Worm (Caenorhabditis elegans) whole organism, L4 larva: ENCODE data around the gene Y46H3D.1.

Experiments used
- D1046.2 ChIP-seq: fragments of 200-800 bp; sonication (Bioruptor generic); IDR thresholded peaks from 2 replicates; pipeline ENCODE4 v1.3.6; 2022; ENCODE audit warnings: missing genetic modification characterization, missing compliant biosample characterization
- F10B5.3 ChIP-seq: sonication (generic microtip); optimal IDR thresholded peaks from 2 replicates; lab custom pipeline; 2016; ENCODE audit warnings: mild to moderate bottlenecking, missing genetic modification characterization, missing compliant biosample characterization
- F37D6.2 ChIP-seq: sonication (generic microtip); optimal IDR thresholded peaks from 2 replicates; lab custom pipeline; 2016; ENCODE audit warnings: mild to moderate bottlenecking, missing genetic modification characterization, missing compliant biosample characterization
- R02D3.7 ChIP-seq: fragments of 150-350 bp; sonication (generic microtip); optimal IDR thresholded peaks from 3 replicates; lab custom pipeline; 2014; ENCODE audit warnings: missing biosample characterization, missing genetic modification characterization
- T20F7.1 ChIP-seq: fragments of 200-800 bp; sonication (Bioruptor generic); optimal IDR thresholded peaks from 2 replicates; lab custom pipeline; 2018; ENCODE audit warnings: mild to moderate bottlenecking, missing genetic modification characterization, missing compliant biosample characterization
- Y105C5A.15 ChIP-seq: fragments of 200-800 bp; sonication (Bioruptor generic); IDR thresholded peaks from 2 replicates; pipeline ENCODE4 v1.3.6; 2022; ENCODE audit warnings: missing genetic modification characterization, missing compliant biosample characterization
- Y5F2A.4 ChIP-seq: fragments of 200-800 bp; sonication (Bioruptor generic); optimal IDR thresholded peaks from 2 replicates; lab custom pipeline; 2018; ENCODE audit warnings: mild to moderate bottlenecking, missing genetic modification characterization, missing compliant biosample characterization
- aha-1 ChIP-seq: fragments of 150-350 bp; peaks from one replicate; lab custom pipeline; 2014; ENCODE audit warnings: missing biosample characterization, missing genetic modification characterization
- arid-1 ChIP-seq: fragments of 200-800 bp; sonication (Bioruptor generic); conservative IDR thresholded peaks from 2 replicates; pipeline ENCODE4 v1.3.6; 2022; ENCODE audit warnings: missing genetic modification reagents, missing genetic modification characterization, missing compliant biosample characterization
- ceh-20 ChIP-seq: fragments of 200-800 bp; sonication (Bioruptor generic); IDR thresholded peaks from 2 replicates; pipeline ENCODE4 v1.3.6; 2022; ENCODE audit warnings: missing genetic modification reagents, missing genetic modification characterization, missing compliant biosample characterization
- ces-1 ChIP-seq: fragments of 150-350 bp; sonication (generic microtip); optimal IDR thresholded peaks from 4 replicates; lab custom pipeline; 2014; ENCODE audit warnings: missing biosample characterization, missing genetic modification reagents, missing genetic modification characterization
- daf-16 ChIP-seq, 3 experiments: sonication (generic microtip); optimal IDR thresholded peaks; 2 replicates each; lab custom pipeline; 2016 to 2017; ENCODE audit warnings: missing genetic modification characterization in 3 of 3, missing genetic modification reagents in 3 of 3, mild to moderate bottlenecking in 2 of 3, missing compliant biosample characterization in 2 of 3, missing biosample characterization in 1 of 3, moderate library complexity in 1 of 3
- dmd-6 ChIP-seq: fragments of 200-800 bp; sonication (Bioruptor generic); IDR thresholded peaks from 2 replicates; pipeline ENCODE4 v1.3.6; 2022; ENCODE audit warnings: missing genetic modification reagents, missing genetic modification characterization, missing compliant biosample characterization
- dpl-1 ChIP-seq: fragments of 150-350 bp; optimal IDR thresholded peaks from 2 replicates; lab custom pipeline; 2014; ENCODE audit warnings: missing biosample characterization, missing genetic modification reagents, missing genetic modification characterization
- dve-1 ChIP-seq: sonication (generic microtip); optimal IDR thresholded peaks from 2 replicates; lab custom pipeline; 2017; ENCODE audit warnings: antibody characterized with exemption, mild to moderate bottlenecking, missing genetic modification characterization, missing compliant biosample characterization; ENCODE audit not compliant: insufficient read depth
- fos-1 ChIP-seq: fragments of 150-350 bp; optimal IDR thresholded peaks from 2 replicates; lab custom pipeline; 2014; ENCODE audit warnings: missing biosample characterization, missing genetic modification characterization
- hlh-11 ChIP-seq: fragments of 200-800 bp; sonication (Bioruptor generic); optimal IDR thresholded peaks from 2 replicates; lab custom pipeline; 2018; ENCODE audit warnings: mild to moderate bottlenecking, missing genetic modification characterization, missing compliant biosample characterization
- hlh-30 ChIP-seq: sonication (generic microtip); optimal IDR thresholded peaks from 2 replicates; lab custom pipeline; 2017; ENCODE audit warnings: antibody characterized with exemption, mild to moderate bottlenecking, missing genetic modification characterization, missing compliant biosample characterization; ENCODE audit not compliant: insufficient read depth
- hmg-1.1 ChIP-seq: fragments of 200-800 bp; sonication (Bioruptor generic); IDR thresholded peaks from 2 replicates; pipeline ENCODE4 v1.3.6; 2022; ENCODE audit warnings: missing genetic modification reagents, missing genetic modification characterization, missing compliant biosample characterization
- lin-1 ChIP-seq: fragments of 200-800 bp; sonication (Bioruptor generic); IDR thresholded peaks from 2 replicates; pipeline ENCODE4 v1.3.6; 2022; ENCODE audit warnings: missing genetic modification reagents, missing genetic modification characterization, missing compliant biosample characterization
- lin-13 ChIP-seq: fragments of 150-350 bp; optimal IDR thresholded peaks from 2 replicates; lab custom pipeline; 2014; ENCODE audit warnings: missing biosample characterization, missing genetic modification reagents, missing genetic modification characterization
- mdt-29 ChIP-seq: fragments of 200-800 bp; sonication (Bioruptor generic); IDR thresholded peaks from 2 replicates; pipeline ENCODE4 v1.3.6; 2022; ENCODE audit warnings: missing genetic modification reagents, missing genetic modification characterization, missing compliant biosample characterization
- mxl-3 ChIP-seq: fragments of 200-800 bp; sonication (Bioruptor generic); optimal IDR thresholded peaks from 2 replicates; lab custom pipeline; 2018; ENCODE audit warnings: mild to moderate bottlenecking, missing genetic modification characterization, missing compliant biosample characterization
- nhr-102 ChIP-seq: sonication (generic microtip); optimal IDR thresholded peaks from 2 replicates; lab custom pipeline; 2016; ENCODE audit warnings: mild to moderate bottlenecking, missing genetic modification characterization, moderate library complexity, missing compliant biosample characterization
- nhr-237 ChIP-seq: sonication (generic microtip); optimal IDR thresholded peaks from 2 replicates; lab custom pipeline; 2017; ENCODE audit warnings: missing biosample characterization, missing genetic modification characterization
- nhr-28 ChIP-seq: fragments of 150-350 bp; optimal IDR thresholded peaks from 2 replicates; lab custom pipeline; 2014; ENCODE audit warnings: missing biosample characterization, missing genetic modification characterization
- nhr-42 ChIP-seq: fragments of 200-800 bp; sonication (Bioruptor generic); IDR thresholded peaks from 2 replicates; pipeline ENCODE4 v1.3.6; 2022; ENCODE audit warnings: missing genetic modification characterization, missing compliant biosample characterization
- nhr-77 ChIP-seq: fragments of 150-350 bp; optimal IDR thresholded peaks from 2 replicates; lab custom pipeline; 2014; ENCODE audit warnings: missing biosample characterization, missing genetic modification characterization
- pha-4 ChIP-seq, 2 experiments: fragments of 150-350 bp in 1 of 2; fragments of 200-800 bp in 1 of 2; sonication (Bioruptor generic) in 1 of 2; IDR thresholded peaks in 1 of 2; optimal IDR thresholded peaks in 1 of 2; 2 replicates each; pipeline versions ENCODE4 v1.3.6 to Lab custom; 2014 to 2022; ENCODE audit warnings: missing genetic modification characterization in 2 of 2, missing genetic modification reagents in 2 of 2, missing biosample characterization in 1 of 2, missing compliant biosample characterization in 1 of 2
- pqm-1 ChIP-seq: sonication (generic microtip); optimal IDR thresholded peaks from 2 replicates; lab custom pipeline; 2017; ENCODE audit warnings: missing biosample characterization, missing genetic modification characterization
- spr-1 ChIP-seq: sonication (generic microtip); optimal IDR thresholded peaks from 2 replicates; lab custom pipeline; 2016; ENCODE audit warnings: mild to moderate bottlenecking, missing genetic modification characterization, missing compliant biosample characterization
- unc-62 ChIP-seq, 3 experiments: fragments of 150-350 bp in 1 of 3; sonication (generic microtip); optimal IDR thresholded peaks in 2 of 3; peaks in 1 of 3; 1 replicate in 1 of 3; 2 replicates in 2 of 3; lab custom pipeline; 2014 to 2017; ENCODE audit warnings: missing biosample characterization in 3 of 3, missing genetic modification characterization in 3 of 3, missing genetic modification reagents in 3 of 3, missing genotype in 1 of 3

The Y46H3D.1 gene

ce11 chrV:1614726-1615125 lies 27.6 kb upstream of the Y46H3D.1 start, which contains the start of gene srbc-41:
Gene srbc-41 (minus strand): TSS chrV:1614826.
- TF ChIP-seq R02D3.7 (tag; lab: Kevin White, UChicago): no peak
- TF ChIP-seq lin-13: no peak
- TF ChIP-seq nhr-237: no peak
- no peak for TF ChIP-seq ceh-20 (GFP tag; lab: Robert Waterston, UW)
- no peak for TF ChIP-seq mdt-29 (GFP tag; lab: Robert Waterston, UW)
- no peak for TF ChIP-seq mxl-3
- no peak for TF ChIP-seq pha-4 (GFP tag; IDR thresholded peaks at IDR 0.05; lab: Robert Waterston, UW)
- TF ChIP-seq pha-4 (tag; optimal IDR thresholded peaks at IDR 0.05; lab: Kevin White, UChicago): no peak
- TF ChIP-seq nhr-42 (GFP tag; lab: Robert Waterston, UW): no peak
- TF ChIP-seq dpl-1 (GFP tag; lab: Kevin White, UChicago): no peak
- TF ChIP-seq nhr-102 (tag; lab: Kevin White, UChicago): no peak

- TF ChIP-seq lin-1 (GFP tag; lab: Robert Waterston, UW): no peak
- TF ChIP-seq pha-4 (GFP tag; IDR thresholded peaks at IDR 0.05; lab: Robert Waterston, UW): no peak
- TF ChIP-seq pha-4 (tag; optimal IDR thresholded peaks at IDR 0.05; lab: Kevin White, UChicago): no peak
- TF ChIP-seq pqm-1 (tag; lab: Kevin White, UChicago): no peak
- no peak for TF ChIP-seq hmg-1.1
- no peak for TF ChIP-seq ces-1 (GFP tag; lab: Kevin White, UChicago)
- no peak for TF ChIP-seq spr-1 (tag; lab: Kevin White, UChicago)
- TF ChIP-seq arid-1: no peak
- TF ChIP-seq T20F7.1: no peak
Observed at ce11 chrV:1618760-1619159, 23.5 kb upstream of the Y46H3D.1 start, which contains the start of gene nhr-179. Gene nhr-179 (minus strand): TSS chrV:1618860.

- TF ChIP-seq dmd-6: peak; percentile 15; the same call in 1 of the 2 replicates
- TF ChIP-seq dve-1 (tag; lab: Kevin White, UChicago): peak; percentile 20
- no peak for TF ChIP-seq D1046.2 (GFP tag; lab: Robert Waterston, UW)
- TF ChIP-seq Y5F2A.4 (GFP tag; lab: Kevin White, UChicago): no peak
Observed at ce11 chrV:1620537-1620936, 21.8 kb upstream of the Y46H3D.1 start.

- TF ChIP-seq nhr-77 (tag; lab: Kevin White, UChicago) (peak; percentile 25), daf-16 (GFP tag; optimal IDR thresholded peaks at IDR 0.05; lab: Kevin White, UChicago) (no peak), daf-16 (tag; optimal IDR thresholded peaks at IDR 0.05; lab: Kevin White, UChicago) (peak; percentile 83), Y105C5A.15 (no peak), fos-1 (tag; lab: Kevin White, UChicago) (no peak), hlh-11 (tag; lab: Kevin White, UChicago) (peak; percentile 29), hlh-30 (peak; percentile 48)
Observed at ce11 chrV:1621494-1621893, 20.8 kb upstream of the Y46H3D.1 start, which contains the start of gene nhr-117. Gene nhr-117 (minus strand): TSS chrV:1621520.

- TF ChIP-seq daf-16 (GFP tag; optimal IDR thresholded peaks at IDR 0.05; lab: Kevin White, UChicago) (no peak), daf-16 (tag; optimal IDR thresholded peaks at IDR 0.05; lab: Kevin White, UChicago) (no peak), aha-1 (tag; lab: Kevin White, UChicago) (peak; percentile 94)
Observed at ce11 chrV:1623429-1623828, 18.9 kb upstream of the Y46H3D.1 start.

- TF ChIP-seq dve-1 (tag; lab: Kevin White, UChicago): peak; percentile 33
- TF ChIP-seq daf-16 (GFP tag; optimal IDR thresholded peaks at IDR 0.05; lab: Kevin White, UChicago): no peak
- peak; percentile 47 for TF ChIP-seq daf-16 (tag; optimal IDR thresholded peaks at IDR 0.05; lab: Kevin White, UChicago)
- no peak for TF ChIP-seq F37D6.2 (tag; lab: Kevin White, UChicago)
- TF ChIP-seq F10B5.3: no peak
- peak in 1 of 2 experiments; percentile 46 for TF ChIP-seq unc-62 (GFP tag; optimal IDR thresholded peaks at IDR 0.05 in 1 of 2; lab: Kevin White, UChicago)
- TF ChIP-seq unc-62 (tag; optimal IDR thresholded peaks at IDR 0.05; lab: Kevin White, UChicago): no peak
- no peak for TF ChIP-seq nhr-237
- TF ChIP-seq nhr-28 (tag; lab: Kevin White, UChicago): peak; percentile 16
- TF ChIP-seq hmg-1.1: no peak
Observed at ce11 chrV:1624340-1624739, 18.0 kb upstream of the Y46H3D.1 start, which contains the start of gene nhr-110. Gene nhr-110 (minus strand): TSS chrV:1624440.
